Worm (Caenorhabditis elegans): ENCODE results near the gene R12G8.1.

- TF ChIP-seq ets-4 (tag; optimal IDR thresholded peaks at IDR 0.05) (no peak), ceh-18 (tag; optimal IDR thresholded peaks at IDR 0.05) (no peak), ztf-16 (tag; optimal IDR thresholded peaks at IDR 0.05) (no peak), pha-4 (tag; optimal IDR thresholded peaks at IDR 0.05) (no peak), fax-1 (tag; optimal IDR thresholded peaks at IDR 0.05) (no peak), pag-3 (tag; optimal IDR thresholded peaks at IDR 0.05; ENCODE audit: borderline replicate concordance) (no peak), ama-1 (optimal IDR thresholded peaks at IDR 0.05) (no peak), pqm-1 (tag; optimal IDR thresholded peaks at IDR 0.05) (no peak), pax-1 (tag; optimal IDR thresholded peaks at IDR 0.05) (no peak), nhr-232 (tag; optimal IDR thresholded peaks at IDR 0.05) (no peak), fkh-10 (GFP tag; optimal IDR thresholded peaks at IDR 0.05) (no peak)
Observed at ce11 chrV:17754999-17755398, 6.0 kb upstream of the R12G8.1 start.
